Worm (Caenorhabditis elegans) whole organism, L4 larva: ENCODE measurements around the gene F36G3.2.

Experiments used
- ama-1 ChIP-seq: fragments of 150-350 bp; optimal IDR thresholded peaks from 2 replicates; lab custom pipeline; 2014; ENCODE audit warnings: inconsistent platforms, mixed read lengths
- dpl-1 ChIP-seq: fragments of 150-350 bp; optimal IDR thresholded peaks from 2 replicates; lab custom pipeline; 2014; ENCODE audit warnings: missing biosample characterization, missing genetic modification reagents, missing genetic modification characterization
- hif-1 ChIP-seq, 2 experiments: sonication (generic microtip); optimal IDR thresholded peaks; 2 replicates each; lab custom pipeline; 2016 to 2017; ENCODE audit warnings: missing compliant biosample characterization in 2 of 2, missing genetic modification characterization in 2 of 2, missing genetic modification reagents in 2 of 2, missing genotype in 2 of 2, mild to moderate bottlenecking in 1 of 2

DNA sequence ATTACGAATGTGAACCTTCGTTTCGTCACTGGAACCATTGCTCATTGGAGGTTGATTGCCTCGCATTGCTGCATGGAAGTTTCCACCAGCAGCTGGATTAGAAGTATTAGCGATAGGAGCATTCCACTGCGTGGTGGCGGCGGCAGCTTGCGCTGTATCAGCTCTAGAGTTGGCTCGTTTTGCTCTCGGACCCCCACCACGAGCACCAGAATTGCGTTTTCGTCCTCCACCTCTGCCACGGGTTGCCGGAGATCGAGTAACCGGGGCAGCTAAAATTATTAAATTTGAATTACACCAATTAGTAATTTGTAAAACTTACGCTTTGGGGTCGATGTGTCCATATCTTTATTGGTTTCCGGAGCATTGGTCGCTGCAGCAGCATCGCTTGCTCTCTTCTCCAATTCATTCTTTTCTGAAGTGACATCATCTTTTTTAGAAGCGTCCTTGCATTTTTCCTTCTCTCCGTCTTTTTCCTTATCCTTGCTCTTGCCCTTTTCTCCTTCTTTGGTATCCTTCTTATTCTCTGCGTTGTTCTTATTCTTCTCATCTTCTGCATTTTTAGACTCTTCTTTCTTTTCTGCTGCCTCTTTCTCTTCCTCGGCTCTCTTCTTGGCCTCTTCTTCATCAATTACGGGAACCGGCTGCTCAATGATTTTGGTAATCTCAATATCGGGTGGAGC lies 20.2 kb upstream of the F36G3.2 start:
- TF ChIP-seq hif-1 (tag; optimal IDR thresholded peaks at IDR 0.05; lab: Kevin White, UChicago) (no peak), dpl-1 (GFP tag; lab: Kevin White, UChicago) (no peak), ama-1 (lab: Kevin White, UChicago) (no peak)
